Fruit fly (Drosophila melanogaster) whole organism, embryonic: ENCODE results near the gene CG8891.

ENCODE experiments used
- Ada2b ChIP-seq: fragments of 200-800 bp; sonication (Bioruptor generic); IDR thresholded peaks from 2 replicates; pipeline ENCODE4 v1.3.6; 2022; ENCODE audit warnings: missing biosample characterization, missing genetic modification characterization
- Asciz ChIP-seq: fragments of 200-800 bp; sonication (Bioruptor generic); optimal IDR thresholded peaks from 2 replicates; lab custom pipeline; 2017; ENCODE audit warnings: missing biosample characterization, mild to moderate bottlenecking, missing genetic modification characterization, missing genetic modification reagents
- Atf6 ChIP-seq: fragments of 200-800 bp; sonication (Bioruptor generic); IDR thresholded peaks from 2 replicates; pipeline ENCODE4 v1.3.6; 2022; ENCODE audit warnings: missing biosample characterization, missing genetic modification characterization
- CG10431 ChIP-seq: fragments of 200-800 bp; sonication (Bioruptor generic); optimal IDR thresholded peaks from 3 replicates; lab custom pipeline; 2018; ENCODE audit warnings: missing biosample characterization, mild to moderate bottlenecking, missing genetic modification characterization
- CG11247 ChIP-seq: fragments of 200-800 bp; sonication (Bioruptor generic); IDR thresholded peaks from 2 replicates; pipeline ENCODE4 v1.3.6; 2022; ENCODE audit warnings: missing biosample characterization, missing genetic modification characterization
- CG11456 ChIP-seq: fragments of 200-800 bp; sonication (Bioruptor generic); IDR thresholded peaks from 3 replicates; pipeline ENCODE4 v1.3.6; 2022; ENCODE audit warnings: missing biosample characterization, missing genetic modification characterization
- CG13123 ChIP-seq: fragments of 200-800 bp; sonication (Bioruptor generic); optimal IDR thresholded peaks from 2 replicates; lab custom pipeline; 2016; ENCODE audit warnings: missing biosample characterization, missing genetic modification characterization
- CG13424 ChIP-seq: fragments of 200-800 bp; sonication (Bioruptor generic); optimal IDR thresholded peaks from 2 replicates; lab custom pipeline; 2019; ENCODE audit warnings: missing biosample characterization, mild to moderate bottlenecking, missing genetic modification characterization, moderate library complexity
- CG15696 ChIP-seq: fragments of 200-800 bp; sonication (Bioruptor generic); optimal IDR thresholded peaks from 2 replicates; lab custom pipeline; 2019; ENCODE audit warnings: missing biosample characterization, mild to moderate bottlenecking, missing genetic modification characterization, moderate library complexity
- CG1603 ChIP-seq: fragments of 200-800 bp; sonication (Bioruptor generic); optimal IDR thresholded peaks from 2 replicates; lab custom pipeline; 2019; ENCODE audit warnings: missing biosample characterization, mild to moderate bottlenecking, missing genetic modification characterization, moderate library complexity
- CG16813 ChIP-seq: fragments of 200-800 bp; sonication (Bioruptor generic); IDR thresholded peaks from 3 replicates; pipeline ENCODE4 v1.3.6; 2022; ENCODE audit warnings: missing biosample characterization, missing genetic modification characterization; ENCODE audit not compliant: partially characterized antibody
- CG17568 ChIP-seq: fragments of 200-800 bp; sonication (Bioruptor generic); optimal IDR thresholded peaks from 2 replicates; lab custom pipeline; 2018; ENCODE audit warnings: missing biosample characterization, mild to moderate bottlenecking, missing genetic modification characterization, moderate library complexity
- CG2120 ChIP-seq: fragments of 200-800 bp; sonication (Bioruptor generic); optimal IDR thresholded peaks from 3 replicates; lab custom pipeline; 2016; ENCODE audit warnings: missing biosample characterization, missing genetic modification characterization
- CG2678 ChIP-seq: fragments of 200-800 bp; sonication (Bioruptor generic); optimal IDR thresholded peaks from 3 replicates; lab custom pipeline; 2019; ENCODE audit warnings: missing biosample characterization, mild to moderate bottlenecking, missing genetic modification characterization, moderate library complexity
- CG2875 ChIP-seq: fragments of 200-800 bp; sonication (Bioruptor generic); optimal IDR thresholded peaks from 2 replicates; lab custom pipeline; 2017; ENCODE audit warnings: missing biosample characterization, mild to moderate bottlenecking, missing genetic modification characterization, missing genetic modification reagents
- CG32532 ChIP-seq: fragments of 200-800 bp; sonication (Bioruptor generic); IDR thresholded peaks from 2 replicates; pipeline ENCODE4 v1.3.6; 2022; ENCODE audit warnings: missing biosample characterization, missing genetic modification characterization
- CG32767 ChIP-seq: fragments of 200-800 bp; sonication (Bioruptor generic); IDR thresholded peaks from 2 replicates; pipeline ENCODE4 v1.3.6; 2022; ENCODE audit warnings: missing biosample characterization, missing genetic modification characterization
- CG33557 ChIP-seq: fragments of 200-800 bp; sonication (Bioruptor generic); optimal IDR thresholded peaks from 2 replicates; lab custom pipeline; 2019; ENCODE audit warnings: missing biosample characterization, mild to moderate bottlenecking, missing genetic modification characterization, moderate library complexity
- CG6689 ChIP-seq: fragments of 200-800 bp; sonication (Bioruptor generic); IDR thresholded peaks from 2 replicates; pipeline ENCODE4 v1.3.6; 2022; ENCODE audit warnings: missing biosample characterization, missing genetic modification characterization
- CoRest ChIP-seq: fragments of 200-800 bp; sonication (Bioruptor generic); optimal IDR thresholded peaks from 3 replicates; lab custom pipeline; 2018; ENCODE audit warnings: missing biosample characterization, mild to moderate bottlenecking, missing genetic modification characterization, moderate library complexity
- Dad ChIP-seq: fragments of 200-800 bp; sonication (Bioruptor generic); optimal IDR thresholded peaks from 3 replicates; lab custom pipeline; 2016; ENCODE audit warnings: missing biosample characterization, missing genetic modification characterization
- Doc3 ChIP-seq: fragments of 200-800 bp; sonication (Bioruptor generic); IDR thresholded peaks from 3 replicates; pipeline ENCODE4 v1.3.6; 2022; ENCODE audit warnings: missing biosample characterization, missing genetic modification characterization; ENCODE audit not compliant: partially characterized antibody
- Drgx ChIP-seq: fragments of 200-800 bp; sonication (Bioruptor generic); IDR thresholded peaks from 2 replicates; pipeline ENCODE4 v1.3.6; 2022; ENCODE audit warnings: missing biosample characterization, missing genetic modification characterization
- H15 ChIP-seq: fragments of 200-800 bp; sonication (Bioruptor generic); IDR thresholded peaks from 3 replicates; pipeline ENCODE4 v1.3.6; 2022; ENCODE audit warnings: missing biosample characterization, missing genetic modification characterization
- HLH3B ChIP-seq: fragments of 200-800 bp; sonication (Bioruptor generic); IDR thresholded peaks from 2 replicates; pipeline ENCODE4 v1.3.6; 2022; ENCODE audit warnings: missing biosample characterization, missing genetic modification characterization
- Hand ChIP-seq: fragments of 200-800 bp; sonication (Bioruptor generic); optimal IDR thresholded peaks from 2 replicates; lab custom pipeline; 2017; ENCODE audit warnings: mild to moderate bottlenecking, missing biosample characterization, missing genetic modification reagents, missing genetic modification characterization
- HmgD ChIP-seq: fragments of 200-800 bp; sonication (Bioruptor generic); optimal IDR thresholded peaks from 3 replicates; lab custom pipeline; 2016; ENCODE audit warnings: missing biosample characterization, missing genetic modification characterization
- Hmr ChIP-seq: fragments of 200-800 bp; sonication (Bioruptor generic); optimal IDR thresholded peaks from 3 replicates; lab custom pipeline; 2017; ENCODE audit warnings: mild to moderate bottlenecking, missing biosample characterization, missing genetic modification reagents, missing genetic modification characterization
- Hmx ChIP-seq: fragments of 200-800 bp; sonication (Bioruptor generic); optimal IDR thresholded peaks from 2 replicates; lab custom pipeline; 2016; ENCODE audit warnings: missing biosample characterization, missing genetic modification characterization
- Lim3 ChIP-seq: fragments of 200-800 bp; sonication (Bioruptor generic); IDR thresholded peaks from 2 replicates; pipeline ENCODE4 v1.3.6; 2022; ENCODE audit warnings: missing biosample characterization, missing genetic modification characterization
- Myb ChIP-seq: fragments of 200-800 bp; sonication (Bioruptor generic); optimal IDR thresholded peaks from 2 replicates; lab custom pipeline; 2016; ENCODE audit warnings: missing biosample characterization, missing genetic modification characterization
- Nf-YA ChIP-seq: fragments of 200-800 bp; sonication (Bioruptor generic); IDR thresholded peaks from 2 replicates; pipeline ENCODE4 v1.3.6; 2022; ENCODE audit warnings: missing biosample characterization, missing genetic modification characterization
- Sox102F ChIP-seq: fragments of 200-800 bp; sonication (Bioruptor generic); optimal IDR thresholded peaks from 2 replicates; lab custom pipeline; 2018; ENCODE audit warnings: missing biosample characterization, mild to moderate bottlenecking, missing genetic modification characterization, moderate library complexity
- ap ChIP-seq: fragments of 200-800 bp; sonication (Bioruptor generic); IDR thresholded peaks from 2 replicates; pipeline ENCODE4 v1.3.6; 2022; ENCODE audit warnings: missing biosample characterization, missing genetic modification characterization
- bsh ChIP-seq, 2 experiments: fragments of 200-800 bp; sonication (Bioruptor generic); optimal IDR thresholded peaks; 2 replicates each; lab custom pipeline; 2017 to 2018; ENCODE audit warnings: mild to moderate bottlenecking in 2 of 2, missing biosample characterization in 2 of 2, missing genetic modification characterization in 2 of 2, moderate library complexity in 1 of 2
- crol ChIP-seq: fragments of 200-800 bp; sonication (Bioruptor generic); IDR thresholded peaks from 2 replicates; pipeline ENCODE4 v1.3.6; 2022; ENCODE audit warnings: missing biosample characterization, missing genetic modification characterization
- dati ChIP-seq: fragments of 200-800 bp; sonication (Bioruptor generic); IDR thresholded peaks from 2 replicates; pipeline ENCODE4 v1.3.6; 2022; ENCODE audit warnings: missing biosample characterization, missing genetic modification characterization
- en ChIP-seq: fragments of 200-800 bp; sonication (Bioruptor generic); optimal IDR thresholded peaks from 2 replicates; lab custom pipeline; 2016; ENCODE audit warnings: missing biosample characterization, missing genetic modification characterization
- gfzf ChIP-seq: fragments of 200-800 bp; sonication (Bioruptor generic); optimal IDR thresholded peaks from 2 replicates; lab custom pipeline; 2016; ENCODE audit warnings: missing biosample characterization, mild to moderate bottlenecking, missing genetic modification characterization, moderate library complexity
- grn ChIP-seq: fragments of 200-800 bp; sonication (Bioruptor generic); optimal IDR thresholded peaks from 3 replicates; lab custom pipeline; 2017; ENCODE audit warnings: missing biosample characterization, missing genetic modification characterization
- gsb ChIP-seq: fragments of 200-800 bp; sonication (Bioruptor generic); IDR thresholded peaks from 2 replicates; pipeline ENCODE4 v1.3.6; 2022; ENCODE audit warnings: missing biosample characterization, missing genetic modification characterization
- hbn ChIP-seq: fragments of 200-800 bp; sonication (Bioruptor generic); IDR thresholded peaks from 2 replicates; pipeline ENCODE4 v1.3.6; 2022; ENCODE audit warnings: missing biosample characterization, missing genetic modification characterization; ENCODE audit not compliant: partially characterized antibody
- insv ChIP-seq, 2 experiments: fragments of 200-800 bp; sonication (Bioruptor generic); optimal IDR thresholded peaks; 3 replicates each; lab custom pipeline; 2016 to 2018; ENCODE audit warnings: missing biosample characterization in 2 of 2, missing genetic modification characterization in 2 of 2
- kay ChIP-seq: fragments of 200-800 bp; sonication (Bioruptor generic); optimal IDR thresholded peaks from 2 replicates; lab custom pipeline; 2016; ENCODE audit warnings: missing biosample characterization, missing genetic modification characterization
- klu ChIP-seq: fragments of 200-800 bp; sonication (Bioruptor generic); IDR thresholded peaks from 2 replicates; pipeline ENCODE4 v1.3.6; 2022; ENCODE audit warnings: missing biosample characterization, missing genetic modification characterization
- oc ChIP-seq: fragments of 200-800 bp; sonication (Bioruptor generic); optimal IDR thresholded peaks from 2 replicates; lab custom pipeline; 2018; ENCODE audit warnings: missing biosample characterization, mild to moderate bottlenecking, missing genetic modification characterization, moderate library complexity
- pfk ChIP-seq: fragments of 200-800 bp; sonication (Bioruptor generic); optimal IDR thresholded peaks from 2 replicates; lab custom pipeline; 2018; ENCODE audit warnings: missing biosample characterization, mild to moderate bottlenecking, missing genetic modification characterization, moderate library complexity
- schlank ChIP-seq: fragments of 200-800 bp; sonication (Bioruptor generic); optimal IDR thresholded peaks from 2 replicates; lab custom pipeline; 2018; ENCODE audit warnings: missing biosample characterization, mild to moderate bottlenecking, missing genetic modification characterization
- sim ChIP-seq: fragments of 200-800 bp; sonication (Bioruptor generic); IDR thresholded peaks from 2 replicates; pipeline ENCODE4 v1.3.6; 2022; ENCODE audit warnings: missing biosample characterization, missing genetic modification characterization
- yki ChIP-seq: fragments of >200 bp; optimal IDR thresholded peaks from 3 replicates; lab custom pipeline; 2018
- zf30C ChIP-seq: fragments of 200-800 bp; sonication (Bioruptor generic); optimal IDR thresholded peaks from 3 replicates; lab custom pipeline; 2018; ENCODE audit warnings: missing biosample characterization, mild to moderate bottlenecking, missing genetic modification characterization

CG8891 gene

dm6 chr2L:5010784-5011260, 31.6 kb upstream of the CG8891 start, which contains the start of the genes CG31917, Tfb5 and SelT (continued):
- no peak for TF ChIP-seq CG2875 (GFP tag; lab: Kevin White, UChicago)
- peak; percentile 85 for TF ChIP-seq CG2120 (GFP tag; lab: Kevin White, UChicago)
- TF ChIP-seq crol = no peak
- TF ChIP-seq CG1603 (tag; lab: Kevin White, UChicago) = peak; percentile 75
- TF ChIP-seq CG11456 (GFP tag; lab: Robert Waterston, UW) = no peak
- TF ChIP-seq Doc3 (GFP tag; lab: Robert Waterston, UW) = peak; percentile 83
- peak; percentile 65 for TF ChIP-seq Dad (GFP tag; lab: Kevin White, UChicago)
- peak in 1 of 2 experiments; percentile 40 for TF ChIP-seq bsh (GFP tag; optimal IDR thresholded peaks at IDR 0.05; lab: Kevin White, UChicago)
- TF ChIP-seq zf30C = no peak
- no peak for TF ChIP-seq gfzf (GFP tag; lab: Kevin White, UChicago)
- TF ChIP-seq CG10431 (GFP tag; lab: Kevin White, UChicago) = no peak
- peak; percentile 51 for TF ChIP-seq Sox102F (GFP tag; lab: Kevin White, UChicago)
- peak in 1 of 2 experiments; percentile 44 for TF ChIP-seq insv (GFP tag; optimal IDR thresholded peaks at IDR 0.05; lab: Kevin White, UChicago)
- TF ChIP-seq CG13424 (tag; lab: Kevin White, UChicago) = peak; percentile 70
- TF ChIP-seq yki (lab: Kevin White, UChicago) = peak; percentile 52
- TF ChIP-seq Atf6 (GFP tag; lab: Robert Waterston, UW) = peak; percentile 30; the same call in 1 of the 2 replicates
- no peak for TF ChIP-seq Hmx (GFP tag; lab: Kevin White, UChicago)
- TF ChIP-seq oc = no peak
- no peak for TF ChIP-seq CG13123 (GFP tag; lab: Kevin White, UChicago)
- peak; percentile 14 for TF ChIP-seq Myb
- no peak for TF ChIP-seq grn (GFP tag; lab: Kevin White, UChicago)
- peak; percentile 56 for TF ChIP-seq CG33557
- peak; percentile 81 for TF ChIP-seq CG16813 (GFP tag; lab: Robert Waterston, UW)
- no peak for TF ChIP-seq Drgx (GFP tag; lab: Robert Waterston, UW)
- TF ChIP-seq klu (GFP tag; lab: Robert Waterston, UW) = no peak
- peak; percentile 50; the same call in 1 of the 2 replicates for TF ChIP-seq CG32532 (GFP tag; lab: Robert Waterston, UW)
- TF ChIP-seq pfk (GFP tag; lab: Kevin White, UChicago) = no peak
- no peak for TF ChIP-seq ap (GFP tag; lab: Robert Waterston, UW)
- peak; percentile 3 for TF ChIP-seq schlank
- peak; percentile 62 for TF ChIP-seq HmgD
- TF ChIP-seq CG6689 (GFP tag; lab: Robert Waterston, UW) = no peak; the same call in 1 of the 2 replicates
- TF ChIP-seq CoRest (tag; lab: Kevin White, UChicago) = peak; percentile 70
- TF ChIP-seq HLH3B (GFP tag; lab: Robert Waterston, UW) = peak; percentile 45; the same call in 1 of the 2 replicates
- TF ChIP-seq Asciz = no peak
- TF ChIP-seq CG15696 (tag; lab: Kevin White, UChicago) = peak; percentile 50
- peak; percentile 13 for TF ChIP-seq kay
- TF ChIP-seq CG17568 (GFP tag; lab: Kevin White, UChicago) = no peak
- TF ChIP-seq CG11247 = no peak
- TF ChIP-seq dati = no peak
- peak; percentile 73 for TF ChIP-seq Hmr (GFP tag; lab: Kevin White, UChicago)
- TF ChIP-seq Nf-YA (GFP tag; lab: Robert Waterston, UW) = no peak
- TF ChIP-seq Hand (GFP tag; lab: Kevin White, UChicago) = no peak
- no peak for TF ChIP-seq Lim3
- peak; percentile 46; the same call in 1 of the 2 replicates for TF ChIP-seq Ada2b
- peak; percentile 65 for TF ChIP-seq hbn
- TF ChIP-seq sim (GFP tag; lab: Robert Waterston, UW) = no peak
- TF ChIP-seq en (GFP tag; lab: Kevin White, UChicago) = no peak
- TF ChIP-seq CG2678 (tag; lab: Kevin White, UChicago) = no peak
- no peak for TF ChIP-seq CG32767 (GFP tag; lab: Robert Waterston, UW)
- no peak for TF ChIP-seq H15 (GFP tag; lab: Robert Waterston, UW)
- no peak for TF ChIP-seq gsb (GFP tag; lab: Robert Waterston, UW)
